Worm (Caenorhabditis elegans) whole organism, L1 larva: ENCODE measurements around the gene mex-5.
A peak's percentile ranks its signal among the peaks of the same experiment; 100 is the strongest.

Experiments used
- C16A3.4 ChIP-seq: fragments of 150-350 bp; optimal IDR thresholded peaks from 2 replicates; lab custom pipeline; 2014; ENCODE audit warnings: missing biosample characterization, missing genetic modification characterization
- C34B4.2 ChIP-seq: sonication (generic microtip); optimal IDR thresholded peaks from 2 replicates; lab custom pipeline; 2017; ENCODE audit warnings: mild to moderate bottlenecking, missing genetic modification characterization, missing compliant biosample characterization
- F16B12.6 ChIP-seq: fragments of 150-350 bp; optimal IDR thresholded peaks from 2 replicates; lab custom pipeline; 2014; ENCODE audit warnings: missing biosample characterization, missing genetic modification characterization
- Y116A8C.19 ChIP-seq: sonication (generic microtip); optimal IDR thresholded peaks from 2 replicates; lab custom pipeline; 2016; ENCODE audit warnings: missing compliant biosample characterization, missing genetic modification characterization, borderline replicate concordance
- aha-1 ChIP-seq: fragments of 150-350 bp; optimal IDR thresholded peaks from 2 replicates; lab custom pipeline; 2014; ENCODE audit warnings: missing biosample characterization, missing genetic modification characterization
- alr-1 ChIP-seq: fragments of 200-800 bp; sonication (Bioruptor generic); optimal IDR thresholded peaks from 2 replicates; lab custom pipeline; 2018; ENCODE audit warnings: borderline replicate concordance, mild to moderate bottlenecking, missing genetic modification characterization, missing compliant biosample characterization
- aly-2 ChIP-seq: fragments of 150-350 bp; optimal IDR thresholded peaks from 2 replicates; lab custom pipeline; 2014; ENCODE audit warnings: missing biosample characterization, missing genetic modification characterization
- ama-1 ChIP-seq: fragments of 150-350 bp; optimal IDR thresholded peaks from 2 replicates; lab custom pipeline; 2014
- ceh-63 ChIP-seq: fragments of 200-800 bp; sonication (Bioruptor generic); optimal IDR thresholded peaks from 2 replicates; lab custom pipeline; 2018; ENCODE audit warnings: mild to moderate bottlenecking, missing genetic modification characterization, missing compliant biosample characterization
- ceh-8 ChIP-seq: fragments of 200-800 bp; sonication (Bioruptor generic); optimal IDR thresholded peaks from 2 replicates; lab custom pipeline; 2018; ENCODE audit warnings: mild to moderate bottlenecking, missing genetic modification characterization, moderate library complexity, missing compliant biosample characterization
- ceh-82 ChIP-seq, 3 experiments: fragments of 150-350 bp in 1 of 3; sonication (generic microtip) in 2 of 3; optimal IDR thresholded peaks; 2 replicates each; lab custom pipeline; 2014 to 2017; ENCODE audit warnings: missing biosample characterization in 3 of 3, missing genetic modification characterization in 3 of 3
- ceh-90 ChIP-seq: sonication (generic microtip); optimal IDR thresholded peaks from 2 replicates; lab custom pipeline; 2016; ENCODE audit warnings: missing genetic modification characterization, missing compliant biosample characterization
- dpl-1 ChIP-seq, 3 experiments: fragments of 150-350 bp in 2 of 3; sonication (generic microtip) in 1 of 3; optimal IDR thresholded peaks; 2 replicates each; lab custom pipeline; 2014 to 2017; ENCODE audit warnings: missing biosample characterization in 3 of 3, missing genetic modification characterization in 3 of 3, missing genetic modification reagents in 3 of 3
- efl-1 ChIP-seq, 4 experiments: fragments of 150-350 bp; optimal IDR thresholded peaks in 3 of 4; peaks in 1 of 4; 1 replicate in 1 of 4; 2 replicates in 3 of 4; lab custom pipeline; 2014; ENCODE audit warnings: missing biosample characterization in 2 of 4, missing genetic modification characterization in 2 of 4, missing genetic modification reagents in 2 of 4
- efl-3 ChIP-seq: fragments of 200-800 bp; sonication (Bioruptor generic); optimal IDR thresholded peaks from 2 replicates; lab custom pipeline; 2018; ENCODE audit warnings: mild to moderate bottlenecking, missing genetic modification characterization, missing compliant biosample characterization
- egl-13 ChIP-seq: sonication (generic microtip); optimal IDR thresholded peaks from 2 replicates; lab custom pipeline; 2016; ENCODE audit warnings: missing genotype, missing genetic modification reagents, missing genetic modification characterization, missing compliant biosample characterization
- egl-27 ChIP-seq, 2 experiments: fragments of 150-350 bp in 1 of 2; sonication (generic microtip); optimal IDR thresholded peaks; 3 replicates each; lab custom pipeline; 2017 to 2018; ENCODE audit warnings: missing biosample characterization in 2 of 2, missing genetic modification characterization in 2 of 2, missing genetic modification reagents in 2 of 2
- fkh-10 ChIP-seq: sonication (generic microtip); optimal IDR thresholded peaks from 2 replicates; lab custom pipeline; 2017; ENCODE audit warnings: missing biosample characterization, missing genetic modification reagents, missing genetic modification characterization
- fkh-8 ChIP-seq: sonication (generic microtip); optimal IDR thresholded peaks from 2 replicates; lab custom pipeline; 2016; ENCODE audit warnings: mild to moderate bottlenecking, missing genetic modification characterization, missing compliant biosample characterization
- hlh-4 ChIP-seq: sonication (generic microtip); optimal IDR thresholded peaks from 2 replicates; lab custom pipeline; 2016; ENCODE audit warnings: mild to moderate bottlenecking, missing genetic modification characterization, missing compliant biosample characterization
- irx-1 ChIP-seq: sonication (generic microtip); optimal IDR thresholded peaks from 2 replicates; lab custom pipeline; 2016; ENCODE audit warnings: missing genetic modification characterization, missing compliant biosample characterization
- jun-1 ChIP-seq: fragments of 150-350 bp; optimal IDR thresholded peaks from 2 replicates; lab custom pipeline; 2014; ENCODE audit warnings: missing biosample characterization, missing genetic modification reagents, missing genetic modification characterization
- lin-14 ChIP-seq: fragments of 200-800 bp; sonication (Bioruptor generic); optimal IDR thresholded peaks from 2 replicates; lab custom pipeline; 2018; ENCODE audit warnings: mild to moderate bottlenecking, missing genetic modification characterization, moderate library complexity, missing compliant biosample characterization
- lin-39 ChIP-seq: fragments of 150-350 bp; optimal IDR thresholded peaks from 2 replicates; lab custom pipeline; 2014; ENCODE audit warnings: missing biosample characterization, missing genetic modification reagents, missing genetic modification characterization
- lsy-2 ChIP-seq, 2 experiments: fragments of 150-350 bp; optimal IDR thresholded peaks; 2 replicates each; lab custom pipeline; 2014; ENCODE audit warnings: missing biosample characterization in 2 of 2, missing genetic modification characterization in 2 of 2
- mdl-1 ChIP-seq, 2 experiments: fragments of 150-350 bp; optimal IDR thresholded peaks; 2 replicates each; lab custom pipeline; 2014 to 2017; ENCODE audit warnings: missing biosample characterization in 2 of 2, missing genetic modification characterization in 2 of 2, inconsistent platforms in 1 of 2
- mef-2 ChIP-seq: fragments of 150-350 bp; optimal IDR thresholded peaks from 2 replicates; lab custom pipeline; 2014; ENCODE audit warnings: missing biosample characterization, missing genetic modification characterization
- nhr-12 ChIP-seq: sonication (generic microtip); optimal IDR thresholded peaks from 2 replicates; lab custom pipeline; 2017; ENCODE audit warnings: missing biosample characterization, missing genetic modification characterization
- nhr-19 ChIP-seq: fragments of 200-800 bp; sonication (Bioruptor generic); conservative IDR thresholded peaks from 2 replicates; pipeline ENCODE4 v1.3.6; 2022; ENCODE audit warnings: missing genetic modification characterization, missing compliant biosample characterization
- nhr-28 ChIP-seq: fragments of 150-350 bp; optimal IDR thresholded peaks from 2 replicates; lab custom pipeline; 2014; ENCODE audit warnings: missing biosample characterization, missing genetic modification characterization
- nhr-47 ChIP-seq: sonication (generic microtip); optimal IDR thresholded peaks from 2 replicates; lab custom pipeline; 2016; ENCODE audit warnings: mild to moderate bottlenecking, missing genetic modification characterization, moderate library complexity, missing compliant biosample characterization
- nhr-71 ChIP-seq: sonication (generic microtip); optimal IDR thresholded peaks from 2 replicates; lab custom pipeline; 2016; ENCODE audit warnings: mild to moderate bottlenecking, missing genetic modification characterization, moderate library complexity, missing compliant biosample characterization
- nhr-77 ChIP-seq: fragments of 150-350 bp; optimal IDR thresholded peaks from 2 replicates; lab custom pipeline; 2014; ENCODE audit warnings: missing biosample characterization, missing genetic modification characterization
- nhr-84 ChIP-seq: sonication (generic microtip); optimal IDR thresholded peaks from 2 replicates; lab custom pipeline; 2017; ENCODE audit warnings: missing biosample characterization, missing genetic modification characterization
- nhr-85 ChIP-seq: sonication (generic microtip); peaks from one replicate; lab custom pipeline; 2016; ENCODE audit warnings: missing genetic modification characterization, inconsistent platforms, missing compliant biosample characterization
- nhr-90 ChIP-seq: sonication (generic microtip); optimal IDR thresholded peaks from 2 replicates; lab custom pipeline; 2016; ENCODE audit warnings: mild to moderate bottlenecking, missing genetic modification characterization, missing compliant biosample characterization; ENCODE audit not compliant: poor library complexity
- pag-3 ChIP-seq: sonication (generic microtip); optimal IDR thresholded peaks from 2 replicates; lab custom pipeline; 2017; ENCODE audit warnings: missing genetic modification characterization, mild to moderate bottlenecking, missing compliant biosample characterization, antibody characterized with exemption, borderline replicate concordance; ENCODE audit not compliant: insufficient read depth
- pqm-1 ChIP-seq: sonication (generic microtip); optimal IDR thresholded peaks from 3 replicates; lab custom pipeline; 2017; ENCODE audit warnings: missing biosample characterization, missing genetic modification characterization
- snpc-4 ChIP-seq: fragments of 150-350 bp; optimal IDR thresholded peaks from 2 replicates; lab custom pipeline; 2014; ENCODE audit warnings: missing biosample characterization, missing genetic modification characterization
- snu-23 ChIP-seq: sonication (generic microtip); optimal IDR thresholded peaks from 2 replicates; lab custom pipeline; 2016; ENCODE audit warnings: missing genetic modification characterization, missing compliant biosample characterization
- sptf-1 ChIP-seq: fragments of 150-350 bp; optimal IDR thresholded peaks from 2 replicates; lab custom pipeline; 2014; ENCODE audit warnings: missing biosample characterization, missing genetic modification characterization
- sup-37 ChIP-seq: fragments of 200-800 bp; sonication (Bioruptor generic); optimal IDR thresholded peaks from 2 replicates; lab custom pipeline; 2018; ENCODE audit warnings: mild to moderate bottlenecking, missing genetic modification characterization, missing compliant biosample characterization
- tbx-2 ChIP-seq: sonication (generic microtip); optimal IDR thresholded peaks from 2 replicates; lab custom pipeline; 2016; ENCODE audit warnings: missing genetic modification characterization, missing compliant biosample characterization
- tlp-1 ChIP-seq: fragments of 150-350 bp; optimal IDR thresholded peaks from 2 replicates; lab custom pipeline; 2014; ENCODE audit warnings: missing biosample characterization, missing genetic modification characterization
- unc-130 ChIP-seq: fragments of 150-350 bp; optimal IDR thresholded peaks from 2 replicates; lab custom pipeline; 2017; ENCODE audit warnings: missing biosample characterization, missing genetic modification characterization, inconsistent platforms
- unc-62 ChIP-seq: fragments of 150-350 bp; optimal IDR thresholded peaks from 2 replicates; lab custom pipeline; 2014; ENCODE audit warnings: missing biosample characterization, missing genetic modification reagents, missing genetic modification characterization
- unc-86 ChIP-seq: sonication (generic microtip); optimal IDR thresholded peaks from 2 replicates; lab custom pipeline; 2016; ENCODE audit warnings: missing genetic modification characterization, missing compliant biosample characterization
- unc-98 ChIP-seq: fragments of 200-800 bp; sonication (Bioruptor generic); IDR thresholded peaks from 2 replicates; pipeline ENCODE4 v1.3.6; 2022; ENCODE audit warnings: missing genetic modification characterization, missing compliant biosample characterization
- vab-15 ChIP-seq: sonication (generic microtip); optimal IDR thresholded peaks from 2 replicates; lab custom pipeline; 2017; ENCODE audit warnings: missing genotype, mild to moderate bottlenecking, missing genetic modification characterization, missing compliant biosample characterization
- xbp-1 ChIP-seq: sonication (generic microtip); optimal IDR thresholded peaks from 2 replicates; lab custom pipeline; 2016; ENCODE audit warnings: missing genetic modification characterization, missing compliant biosample characterization
- zip-4 ChIP-seq: fragments of 200-800 bp; sonication (Bioruptor generic); optimal IDR thresholded peaks from 2 replicates; lab custom pipeline; 2018; ENCODE audit warnings: mild to moderate bottlenecking, missing genetic modification characterization, moderate library complexity, missing compliant biosample characterization
- ztf-11 ChIP-seq, 2 experiments: sonication (generic microtip); optimal IDR thresholded peaks; 2 replicates each; lab custom pipeline; 2016 to 2017; ENCODE audit warnings: missing genetic modification characterization in 2 of 2, missing biosample characterization in 1 of 2, missing compliant biosample characterization in 1 of 2
- ztf-4 ChIP-seq: fragments of 150-350 bp; optimal IDR thresholded peaks from 2 replicates; lab custom pipeline; 2014; ENCODE audit warnings: missing biosample characterization, missing genetic modification characterization

mex-5 gene

ce11 chrIV:13395255-13395654 is 41.7 kb downstream of the mex-5 start (continued):
- TF ChIP-seq pqm-1 (tag; lab: Kevin White, UChicago): peak; percentile 58
- peak; percentile 91 for TF ChIP-seq tbx-2
- peak; percentile 24 for TF ChIP-seq snpc-4
- TF ChIP-seq sup-37 (GFP tag; lab: Kevin White, UChicago): no peak
- peak; percentile 88 for TF ChIP-seq nhr-90 (tag; lab: Kevin White, UChicago)
- peak; percentile 93 for TF ChIP-seq fkh-10
- TF ChIP-seq ztf-4 (tag; lab: Kevin White, UChicago): peak; percentile 85
- no peak for TF ChIP-seq sptf-1 (tag; lab: Kevin White, UChicago)
- TF ChIP-seq F16B12.6 (tag; lab: Kevin White, UChicago): peak; percentile 38
- TF ChIP-seq xbp-1 (tag; lab: Kevin White, UChicago): peak; percentile 79
- no peak for TF ChIP-seq nhr-12 (tag; lab: Kevin White, UChicago)
- no peak for TF ChIP-seq lin-39 (tag; lab: Kevin White, UChicago)
- TF ChIP-seq unc-86: peak; percentile 63
- peak; percentile 90 for TF ChIP-seq nhr-47 (tag; lab: Kevin White, UChicago)
- peak; percentile 99 for TF ChIP-seq lin-14 (GFP tag; lab: Kevin White, UChicago)
- TF ChIP-seq nhr-84 (tag; lab: Kevin White, UChicago): no peak
- peak; percentile 68 for TF ChIP-seq irx-1 (tag; lab: Kevin White, UChicago)
- peak; percentile 66 to 81 for TF ChIP-seq efl-1 (optimal IDR thresholded peaks at IDR 0.05; lab: Kevin White, UChicago)
- peak; percentile 40 to 96 for TF ChIP-seq efl-1 (GFP tag; optimal IDR thresholded peaks at IDR 0.05 in 1 of 2; lab: Kevin White, UChicago)
- peak; percentile 97 for TF ChIP-seq nhr-71 (tag; lab: Kevin White, UChicago)
- TF ChIP-seq nhr-28 (tag; lab: Kevin White, UChicago): no peak
- peak; percentile 8; the same call in 1 of the 2 replicates for TF ChIP-seq unc-98 (GFP tag; lab: Robert Waterston, UW)
- no peak for TF ChIP-seq ama-1
- TF ChIP-seq ceh-90 (tag; lab: Kevin White, UChicago): no peak
- peak; percentile 74 to 87 for TF ChIP-seq lsy-2 (tag; optimal IDR thresholded peaks at IDR 0.05; lab: Kevin White, UChicago)
- peak; percentile 79 for TF ChIP-seq egl-13 (tag; lab: Kevin White, UChicago)
- peak; percentile 96 for TF ChIP-seq nhr-85 (tag; lab: Kevin White, UChicago)
- no peak for TF ChIP-seq Y116A8C.19 (tag; lab: Kevin White, UChicago)
- TF ChIP-seq C34B4.2 (tag; lab: Kevin White, UChicago): no peak
- TF ChIP-seq unc-62 (GFP tag; lab: Kevin White, UChicago): no peak
- TF ChIP-seq dpl-1 (GFP tag; optimal IDR thresholded peaks at IDR 0.05; lab: Kevin White, UChicago): peak; percentile 44 to 53 (median 51)
- TF ChIP-seq egl-27 (tag; optimal IDR thresholded peaks at IDR 0.05; lab: Kevin White, UChicago): peak; percentile 69 to 88
- peak; percentile 96 for TF ChIP-seq fkh-8 (tag; lab: Kevin White, UChicago)
- TF ChIP-seq ceh-63: no peak
- no peak for TF ChIP-seq hlh-4
- TF ChIP-seq aha-1 (tag; lab: Kevin White, UChicago): peak; percentile 93
- no peak for TF ChIP-seq pag-3 (tag; lab: Kevin White, UChicago)
- TF ChIP-seq tlp-1: no peak
- peak; percentile 96 for TF ChIP-seq snu-23
- TF ChIP-seq nhr-19 (GFP tag; lab: Robert Waterston, UW): peak; percentile 93
- peak; percentile 75 for TF ChIP-seq ceh-8 (GFP tag; lab: Kevin White, UChicago)
- no peak for TF ChIP-seq aly-2 (tag; lab: Kevin White, UChicago)
- TF ChIP-seq ztf-11 (tag; optimal IDR thresholded peaks at IDR 0.05; lab: Kevin White, UChicago): peak in 1 of 2 experiments; percentile 53
- no peak for TF ChIP-seq alr-1 (tag; lab: Kevin White, UChicago)
- peak; percentile 69 for TF ChIP-seq vab-15
- TF ChIP-seq ceh-82 (tag; optimal IDR thresholded peaks at IDR 0.05; lab: Kevin White, UChicago): peak; percentile 79 to 96 (median 84)
- TF ChIP-seq zip-4 (GFP tag; lab: Kevin White, UChicago): peak; percentile 4
- peak; percentile 77 for TF ChIP-seq jun-1
- peak; percentile 79 for TF ChIP-seq mef-2
- TF ChIP-seq efl-3 (GFP tag; lab: Kevin White, UChicago): no peak
- peak; percentile 70 for TF ChIP-seq nhr-77 (tag; lab: Kevin White, UChicago)
- peak; percentile 86 for TF ChIP-seq unc-130 (tag; lab: Kevin White, UChicago)
- TF ChIP-seq C16A3.4: peak; percentile 75
- TF ChIP-seq mdl-1 (tag; optimal IDR thresholded peaks at IDR 0.05; lab: Kevin White, UChicago): peak in 1 of 2 experiments; percentile 90
